Worm (Caenorhabditis elegans): ENCODE measurements around the gene xbx-6.

The xbx-6 gene

ce11 chrV:9685559-9685958 lies 17.3 kb upstream of the xbx-6 start, which contains the start of gene ZK287.4:
Gene ZK287.4, minus strand, starts transcription at chrV:9685659.
- TF ChIP-seq gmeb-1 (tag; optimal IDR thresholded peaks at IDR 0.05) (no peak), nhr-12 (tag; optimal IDR thresholded peaks at IDR 0.05) (no peak), lsy-2 (tag; optimal IDR thresholded peaks at IDR 0.05) (no peak), unc-62 (GFP tag; optimal IDR thresholded peaks at IDR 0.05) (no peak), snpc-4 (tag; optimal IDR thresholded peaks at IDR 0.05) (no peak), nhr-21 (tag; optimal IDR thresholded peaks at IDR 0.05) (no peak), ztf-1 (GFP tag; conservative IDR thresholded peaks at IDR 0.05) (no peak), F13H6.1 (tag; optimal IDR thresholded peaks at IDR 0.05) (no peak), sma-3 (GFP tag; optimal IDR thresholded peaks at IDR 0.05) (no peak), ama-1 (optimal IDR thresholded peaks at IDR 0.05) (no peak), elt-1 (tag; optimal IDR thresholded peaks at IDR 0.05) (no peak), Y55F3AM.14 (GFP tag; optimal IDR thresholded peaks at IDR 0.05) (no peak)

ce11 chrV:9689364-9689763 lies 13.5 kb upstream of the xbx-6 start:
- TF ChIP-seq peb-1 (tag; optimal IDR thresholded peaks at IDR 0.05) = no peak
- TF ChIP-seq elt-3 (tag; optimal IDR thresholded peaks at IDR 0.05) = no peak
- no peak for TF ChIP-seq sma-9 (GFP tag; optimal IDR thresholded peaks at IDR 0.05)
- no peak for TF ChIP-seq sma-9 (tag; optimal IDR thresholded peaks at IDR 0.05)
- no peak for TF ChIP-seq unc-55 (GFP tag; optimal IDR thresholded peaks at IDR 0.05)
- TF ChIP-seq lsy-2 (tag; optimal IDR thresholded peaks at IDR 0.05) = no peak
- no peak for TF ChIP-seq nhr-11 (tag; optimal IDR thresholded peaks at IDR 0.05)
- TF ChIP-seq R02D3.7 (tag; optimal IDR thresholded peaks at IDR 0.05) = no peak
- TF ChIP-seq unc-39 (tag; optimal IDR thresholded peaks at IDR 0.05) = no peak
- no peak for TF ChIP-seq nhr-237 (tag; optimal IDR thresholded peaks at IDR 0.05)
- no peak for TF ChIP-seq nhr-23 (tag; optimal IDR thresholded peaks at IDR 0.05)
- no peak for TF ChIP-seq elt-1 (tag; optimal IDR thresholded peaks at IDR 0.05)

ce11 chrV:9690099-9690572 lies 12.7 kb upstream of the xbx-6 start, which contains the start of gene rbx-1:
Gene rbx-1, minus strand, starts transcription at chrV:9690522.
- TF ChIP-seq unc-55 (GFP tag; optimal IDR thresholded peaks at IDR 0.05) = no peak
- no peak for TF ChIP-seq ceh-16 (tag; optimal IDR thresholded peaks at IDR 0.05)

- TF ChIP-seq ztf-11 (tag; optimal IDR thresholded peaks at IDR 0.05) = no peak
- TF ChIP-seq mbf-1 (tag; optimal IDR thresholded peaks at IDR 0.05) = no peak
- TF ChIP-seq alr-1 (tag; optimal IDR thresholded peaks at IDR 0.05) = no peak
- TF ChIP-seq R02D3.7 (tag; optimal IDR thresholded peaks at IDR 0.05) = no peak
- no peak for TF ChIP-seq ztf-1 (GFP tag; conservative IDR thresholded peaks at IDR 0.05)
- peak; percentile 43 for TF ChIP-seq sma-3 (GFP tag; optimal IDR thresholded peaks at IDR 0.05)
- TF ChIP-seq lin-11 (tag; optimal IDR thresholded peaks at IDR 0.05) = no peak
- TF ChIP-seq ceh-16 (tag; optimal IDR thresholded peaks at IDR 0.05) = no peak
- no peak for TF ChIP-seq ztf-4 (tag; optimal IDR thresholded peaks at IDR 0.05)
- TF ChIP-seq ama-1 (optimal IDR thresholded peaks at IDR 0.05) = no peak
- peak; percentile 4 for TF ChIP-seq F13H6.1 (tag; optimal IDR thresholded peaks at IDR 0.05)
- TF ChIP-seq ZK546.5 (tag; optimal IDR thresholded peaks at IDR 0.05) = no peak
- TF ChIP-seq egl-27 (tag; optimal IDR thresholded peaks at IDR 0.05) = no peak
- TF ChIP-seq dmd-4 (tag; optimal IDR thresholded peaks at IDR 0.05) = no peak
- TF ChIP-seq C34F6.9 (tag; optimal IDR thresholded peaks at IDR 0.05) = peak; percentile 72
- TF ChIP-seq lin-13 (GFP tag; optimal IDR thresholded peaks at IDR 0.05) = no peak
- peak; percentile 43 for TF ChIP-seq sma-9 (GFP tag; optimal IDR thresholded peaks at IDR 0.05)
- no peak for TF ChIP-seq sma-9 (tag; optimal IDR thresholded peaks at IDR 0.05)
- peak; percentile 55 for TF ChIP-seq fos-1 (tag; optimal IDR thresholded peaks at IDR 0.05)
- no peak for TF ChIP-seq aly-2 (tag; optimal IDR thresholded peaks at IDR 0.05)
- peak; percentile 49 for TF ChIP-seq gmeb-1 (tag; optimal IDR thresholded peaks at IDR 0.05)
- no peak for TF ChIP-seq nhr-77 (tag; optimal IDR thresholded peaks at IDR 0.05)
- no peak for TF ChIP-seq zag-1 (tag; optimal IDR thresholded peaks at IDR 0.05)
- no peak for TF ChIP-seq elt-1 (tag; optimal IDR thresholded peaks at IDR 0.05)
- TF ChIP-seq blmp-1 (tag; optimal IDR thresholded peaks at IDR 0.05; ENCODE audit: insufficient read depth) = peak; percentile 98
- TF ChIP-seq mab-5 (tag; optimal IDR thresholded peaks at IDR 0.05) = no peak
- TF ChIP-seq unc-55 (GFP tag; optimal IDR thresholded peaks at IDR 0.05) = peak; percentile 43
- no peak for TF ChIP-seq nhr-11 (tag; optimal IDR thresholded peaks at IDR 0.05)
- peak; percentile 24 for TF ChIP-seq nhr-21 (tag; optimal IDR thresholded peaks at IDR 0.05)
- TF ChIP-seq mdl-1 (tag; optimal IDR thresholded peaks at IDR 0.05) = no peak
- TF ChIP-seq ceh-82 (tag; optimal IDR thresholded peaks at IDR 0.05) = no peak
- no peak for TF ChIP-seq snpc-4 (tag; optimal IDR thresholded peaks at IDR 0.05)
- TF ChIP-seq nhr-237 (tag; optimal IDR thresholded peaks at IDR 0.05) = no peak
- TF ChIP-seq elt-3 (tag; optimal IDR thresholded peaks at IDR 0.05) = no peak
- no peak for TF ChIP-seq Y55F3AM.14 (GFP tag; optimal IDR thresholded peaks at IDR 0.05)
- TF ChIP-seq skn-1 (tag; optimal IDR thresholded peaks at IDR 0.05) = no peak
- no peak for TF ChIP-seq nhr-12 (tag; optimal IDR thresholded peaks at IDR 0.05)
- no peak for TF ChIP-seq lin-39 (tag; optimal IDR thresholded peaks at IDR 0.05)
- peak; percentile 58 for TF ChIP-seq crh-2 (tag; optimal IDR thresholded peaks at IDR 0.05)
- TF ChIP-seq nhr-23 (tag; optimal IDR thresholded peaks at IDR 0.05) = no peak
- TF ChIP-seq unc-62 (GFP tag; optimal IDR thresholded peaks at IDR 0.05) = no peak
- TF ChIP-seq nhr-6 (tag; optimal IDR thresholded peaks at IDR 0.05) = peak; percentile 51
- no peak for TF ChIP-seq peb-1 (tag; optimal IDR thresholded peaks at IDR 0.05)
- TF ChIP-seq nhr-129 (tag; optimal IDR thresholded peaks at IDR 0.05) = peak; percentile 32
Measured at ce11 chrV:9690728-9691127, 12.1 kb upstream of the xbx-6 start.
